Worm (Caenorhabditis elegans): Measurements from ENCODE around the gene srv-6.

Gene srv-6

DNA sequence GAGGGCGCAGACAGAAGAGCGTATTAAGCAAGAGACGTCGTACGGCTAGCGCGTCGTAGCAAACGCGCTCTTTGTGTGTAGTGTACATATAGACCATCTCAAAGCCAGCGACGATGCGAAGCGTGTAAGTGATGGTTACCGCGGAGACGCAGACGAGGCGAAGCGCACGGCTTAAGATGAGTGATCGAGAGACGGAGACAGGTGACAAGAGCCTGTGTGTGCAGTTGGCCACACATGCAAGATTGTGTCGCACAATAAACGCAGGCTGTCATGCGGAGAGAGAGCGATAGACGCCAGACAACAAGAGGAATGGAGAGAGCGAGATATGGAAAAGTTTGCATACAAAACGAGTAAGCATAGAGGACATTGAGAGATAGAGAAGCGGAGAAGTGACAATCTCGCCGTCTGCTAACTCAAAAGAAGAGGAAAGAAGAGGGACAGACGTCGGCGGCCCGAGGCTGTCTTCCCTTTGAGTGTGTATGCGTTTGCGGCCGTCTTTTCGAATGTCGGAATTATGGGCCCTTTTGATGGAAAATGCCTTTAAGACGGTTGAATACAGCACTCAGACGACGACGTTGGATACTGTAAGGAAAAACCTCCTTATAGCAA, 34.0 kb upstream of the srv-6 start:
- TF ChIP-seq ceh-18 (tag; optimal IDR thresholded peaks at IDR 0.05) (peak; percentile 50), ceh-34 (tag; optimal IDR thresholded peaks at IDR 0.05) (peak; percentile 68), C08G9.2 (tag; optimal IDR thresholded peaks at IDR 0.05) (no peak), unc-42 (tag; optimal IDR thresholded peaks at IDR 0.05) (peak; percentile 25), K02D7.2 (tag; optimal IDR thresholded peaks at IDR 0.05) (no peak), ceh-30 (tag; optimal IDR thresholded peaks at IDR 0.05) (no peak), dve-1 (tag; optimal IDR thresholded peaks at IDR 0.05) (peak; percentile 32), dmd-4 (tag; optimal IDR thresholded peaks at IDR 0.05; ENCODE audit: borderline replicate concordance) (no peak), lim-6 (tag; optimal IDR thresholded peaks at IDR 0.05) (no peak), pag-3 (tag; optimal IDR thresholded peaks at IDR 0.05; ENCODE audit: borderline replicate concordance) (no peak), pat-9 (tag; optimal IDR thresholded peaks at IDR 0.05) (no peak), nfya-1 (tag; optimal IDR thresholded peaks at IDR 0.05) (peak; percentile 35), pqm-1 (tag; optimal IDR thresholded peaks at IDR 0.05) (no peak), fax-1 (tag; optimal IDR thresholded peaks at IDR 0.05) (no peak), pax-1 (tag; optimal IDR thresholded peaks at IDR 0.05) (peak; percentile 89), hlh-13 (GFP tag; optimal IDR thresholded peaks at IDR 0.05) (no peak), fkh-10 (GFP tag; optimal IDR thresholded peaks at IDR 0.05) (no peak), elt-4 (tag; optimal IDR thresholded peaks at IDR 0.05) (no peak), ceh-22 (tag; optimal IDR thresholded peaks at IDR 0.05) (no peak), ceh-45 (GFP tag; IDR thresholded peaks at IDR 0.05) (no peak), sdc-2 (tag; optimal IDR thresholded peaks at IDR 0.05) (peak; percentile 71), unc-55 (GFP tag; optimal IDR thresholded peaks at IDR 0.05) (peak; percentile 76), fkh-6 (tag; optimal IDR thresholded peaks at IDR 0.05) (no peak), ref-2 (tag; optimal IDR thresholded peaks at IDR 0.05) (peak; percentile 44), nhr-11 (tag; optimal IDR thresholded peaks at IDR 0.05) (no peak), pros-1 (tag; optimal IDR thresholded peaks at IDR 0.05) (peak; percentile 71), ztf-16 (tag; optimal IDR thresholded peaks at IDR 0.05) (no peak), madf-2 (tag; optimal IDR thresholded peaks at IDR 0.05) (peak; percentile 3), sox-4 (tag; optimal IDR thresholded peaks at IDR 0.05) (no peak), tbx-2 (tag; optimal IDR thresholded peaks at IDR 0.05) (peak; percentile 4), ceh-6 (GFP tag; optimal IDR thresholded peaks at IDR 0.05) (no peak), ceh-9 (tag; optimal IDR thresholded peaks at IDR 0.05) (no peak), K09A11.1 (tag; optimal IDR thresholded peaks at IDR 0.05; ENCODE audit: insufficient read depth) (no peak), ceh-19 (GFP tag; optimal IDR thresholded peaks at IDR 0.05) (no peak), nhr-232 (tag; optimal IDR thresholded peaks at IDR 0.05) (no peak), syd-9 (tag; optimal IDR thresholded peaks at IDR 0.05) (no peak), elt-2 (tag; optimal IDR thresholded peaks at IDR 0.05) (no peak), sox-2 (GFP tag; IDR thresholded peaks at IDR 0.05) (no peak), hlh-8 (tag; optimal IDR thresholded peaks at IDR 0.05) (no peak), tbx-7 (tag; optimal IDR thresholded peaks at IDR 0.05) (no peak), ahr-1 (tag; optimal IDR thresholded peaks at IDR 0.05) (no peak), npax-4 (tag; optimal IDR thresholded peaks at IDR 0.05) (no peak), gmeb-2 (tag; optimal IDR thresholded peaks at IDR 0.05) (no peak), ceh-24 (tag; optimal IDR thresholded peaks at IDR 0.05) (no peak), che-1 (tag; optimal IDR thresholded peaks at IDR 0.05) (no peak), unc-86 (tag; optimal IDR thresholded peaks at IDR 0.05) (no peak), rnt-1 (tag; optimal IDR thresholded peaks at IDR 0.05) (no peak), T23F11.4 (GFP tag; optimal IDR thresholded peaks at IDR 0.05) (no peak), hlh-30 (tag; optimal IDR thresholded peaks at IDR 0.05; ENCODE audit: insufficient read depth) (no peak), pha-4 (tag; optimal IDR thresholded peaks at IDR 0.05) (no peak), C38D4.7 (GFP tag; optimal IDR thresholded peaks at IDR 0.05) (no peak), zip-5 (tag; optimal IDR thresholded peaks at IDR 0.05) (no peak), ceh-48 (tag; optimal IDR thresholded peaks at IDR 0.05) (no peak)

All from whole organism, late embryonic.